Worm (Caenorhabditis elegans): ENCODE data around the gene isy-1.
A peak's percentile ranks its signal among the peaks of the same experiment; 100 is the strongest.

isy-1 gene

DNA sequence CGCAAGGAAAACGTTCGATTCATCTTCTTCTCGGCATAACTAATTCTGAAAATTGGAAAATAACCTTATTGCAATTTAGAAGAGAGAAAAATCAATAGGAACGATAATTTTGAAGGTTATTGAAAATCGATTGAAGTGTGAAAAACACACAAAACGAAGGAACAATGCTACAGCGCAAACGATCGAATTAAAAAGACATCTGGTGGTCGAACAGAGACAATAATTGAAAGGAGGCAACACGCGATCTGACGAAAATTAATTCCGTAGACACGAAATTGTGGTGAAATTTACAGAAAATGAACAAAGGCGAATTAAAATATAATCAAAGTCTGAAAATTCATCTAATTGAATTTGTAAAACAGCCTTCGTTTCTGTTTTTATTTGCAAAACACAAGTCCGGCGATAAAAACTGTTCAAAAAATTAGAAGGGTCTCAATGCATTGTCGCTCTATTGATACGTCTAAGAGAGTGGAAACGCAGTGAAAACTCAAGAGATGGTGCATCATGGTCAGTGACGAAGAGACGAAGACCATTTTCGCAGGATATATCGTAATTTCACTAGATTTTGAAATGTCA is 39.0 kb upstream of the isy-1 start, which contains the start of gene pak-2 (continued):
- TF ChIP-seq aptf-3 (GFP tag; IDR thresholded peaks at IDR 0.05) (no peak), ztf-22 (GFP tag; optimal IDR thresholded peaks at IDR 0.05) (no peak), hmg-20 (GFP tag; IDR thresholded peaks at IDR 0.05) (no peak), bed-1 (GFP tag; IDR thresholded peaks at IDR 0.05) (no peak), F37B4.10 (GFP tag; IDR thresholded peaks at IDR 0.05) (no peak), snpc-4 (GFP tag; optimal IDR thresholded peaks at IDR 0.05) (no peak), snpc-4 (tag; optimal IDR thresholded peaks at IDR 0.05) (peak in 1 of 4 experiments; percentile 38), unc-62 (GFP tag; optimal IDR thresholded peaks at IDR 0.05) (no peak), nhr-27 (tag; optimal IDR thresholded peaks at IDR 0.05) (no peak), hlh-26 (GFP tag; conservative IDR thresholded peaks at IDR 0.05) (no peak), lin-54 (GFP tag; optimal IDR thresholded peaks at IDR 0.05) (peak; percentile 48), nhr-120 (GFP tag; IDR thresholded peaks at IDR 0.05) (no peak), egl-44 (GFP tag; IDR thresholded peaks at IDR 0.05) (no peak), chd-7 (tag; optimal IDR thresholded peaks at IDR 0.05) (no peak), T07F8.4 (tag; optimal IDR thresholded peaks at IDR 0.05) (no peak), ztf-26 (tag; optimal IDR thresholded peaks at IDR 0.05) (no peak), Y79H2A.3 (GFP tag; conservative IDR thresholded peaks at IDR 0.05) (no peak), rcor-1 (GFP tag; IDR thresholded peaks at IDR 0.05) (0 out of 2 replicates have a peak, but pooled peaks have one; percentile 32), ekl-4 (GFP tag; IDR thresholded peaks at IDR 0.05) (no peak), F55B11.4 (tag; optimal IDR thresholded peaks at IDR 0.05; ENCODE audit: borderline replicate concordance, insufficient read depth) (no peak), C17E4.6 (GFP tag; IDR thresholded peaks at IDR 0.05) (no peak), mxl-1 (tag; optimal IDR thresholded peaks at IDR 0.05) (no peak), zim-3 (tag; optimal IDR thresholded peaks at IDR 0.05) (no peak), ama-1 (optimal IDR thresholded peaks at IDR 0.05) (no peak), ama-1 (GFP tag; optimal IDR thresholded peaks at IDR 0.05) (no peak), repo-1 (tag; optimal IDR thresholded peaks at IDR 0.05) (no peak), gei-17 (GFP tag; optimal IDR thresholded peaks at IDR 0.05) (no peak), ztf-25 (GFP tag; IDR thresholded peaks at IDR 0.05) (no peak), F52B5.7 (tag; optimal IDR thresholded peaks at IDR 0.05) (no peak), tbp1 (GFP tag; optimal IDR thresholded peaks at IDR 0.05) (peak; percentile 30), madf-8 (GFP tag; conservative IDR thresholded peaks at IDR 0.05) (no peak), F49E8.2 (tag; optimal IDR thresholded peaks at IDR 0.05; ENCODE audit: insufficient read depth) (peak; percentile 26), dpff-1 (tag; optimal IDR thresholded peaks at IDR 0.05) (no peak), ceh-79 (tag; optimal IDR thresholded peaks at IDR 0.05) (no peak), nfya-1 (tag; optimal IDR thresholded peaks at IDR 0.05; ENCODE audit: borderline replicate concordance, insufficient read depth) (no peak), F33H1.4 (GFP tag; IDR thresholded peaks at IDR 0.05) (no peak), madf-3 (GFP tag; IDR thresholded peaks at IDR 0.05) (no peak), hmg-1.2 (GFP tag; IDR thresholded peaks at IDR 0.05) (peak; percentile 58; the same call in 1 of the 2 replicates), T26A5.8 (tag; optimal IDR thresholded peaks at IDR 0.05) (no peak), lin-40 (tag; optimal IDR thresholded peaks at IDR 0.05) (peak; percentile 63), nhr-179 (tag; optimal IDR thresholded peaks at IDR 0.05) (no peak), snpc-1.3 (tag; optimal IDR thresholded peaks at IDR 0.05; ENCODE audit: insufficient read depth) (no peak), bed-2 (GFP tag; IDR thresholded peaks at IDR 0.05) (0 out of 2 replicates have a peak, but pooled peaks have one; percentile 69), ceh-40 (GFP tag; IDR thresholded peaks at IDR 0.05) (no peak), mel-28 (tag; optimal IDR thresholded peaks at IDR 0.05; ENCODE audit: borderline replicate concordance) (no peak), lin-26 (GFP tag; IDR thresholded peaks at IDR 0.05) (no peak), unc-130 (GFP tag; optimal IDR thresholded peaks at IDR 0.05) (no peak), hsf-1 (GFP tag; IDR thresholded peaks at IDR 0.05) (no peak), sea-2 (GFP tag; IDR thresholded peaks at IDR 0.05) (no peak), K12H6.12 (tag; optimal IDR thresholded peaks at IDR 0.05) (peak; percentile 84)

All from whole organism, young adult.